Fruit fly (Drosophila melanogaster) whole organism, embryonic: ENCODE data around the gene Pgant8.

Experiments used
- Aef1 ChIP-seq: fragments of 200-800 bp; sonication (Bioruptor generic); IDR thresholded peaks from 3 replicates; pipeline ENCODE4 v1.3.6; 2022; ENCODE audit warnings: missing biosample characterization, missing genetic modification characterization
- Atf6 ChIP-seq: fragments of 200-800 bp; sonication (Bioruptor generic); IDR thresholded peaks from 2 replicates; pipeline ENCODE4 v1.3.6; 2022; ENCODE audit warnings: missing biosample characterization, missing genetic modification characterization
- Awh ChIP-seq: fragments of 200-800 bp; sonication (Bioruptor generic); IDR thresholded peaks from 2 replicates; pipeline ENCODE4, ENCODE4 v1.3.6; 2022; ENCODE audit warnings: missing biosample characterization, missing genetic modification characterization
- CG11398 ChIP-seq: fragments of 200-800 bp; sonication (Bioruptor generic); optimal IDR thresholded peaks from 2 replicates; lab custom pipeline; 2016; ENCODE audit warnings: missing biosample characterization, missing genetic modification characterization
- CG11695 ChIP-seq: fragments of 200-800 bp; sonication (Bioruptor generic); IDR thresholded peaks from 3 replicates; pipeline ENCODE4 v1.3.6; 2022; ENCODE audit warnings: missing biosample characterization, missing genetic modification characterization
- CG11696 ChIP-seq: fragments of 200-800 bp; sonication (Bioruptor generic); IDR thresholded peaks from 2 replicates; pipeline ENCODE4 v1.3.6; 2022; ENCODE audit warnings: missing biosample characterization, missing genetic modification characterization
- CG12659 ChIP-seq: fragments of 200-800 bp; sonication (Bioruptor generic); optimal IDR thresholded peaks from 3 replicates; lab custom pipeline; 2017; ENCODE audit warnings: mild to moderate bottlenecking, missing biosample characterization, missing genetic modification reagents, missing genetic modification characterization
- CG13296 ChIP-seq: fragments of 200-800 bp; sonication (Bioruptor generic); optimal IDR thresholded peaks from 3 replicates; lab custom pipeline; 2018; ENCODE audit warnings: missing biosample characterization, mild to moderate bottlenecking, missing genetic modification characterization
- CG14710 ChIP-seq: fragments of 200-800 bp; sonication (Bioruptor generic); optimal IDR thresholded peaks from 3 replicates; lab custom pipeline; 2019; ENCODE audit warnings: missing biosample characterization, mild to moderate bottlenecking, missing genetic modification characterization, moderate library complexity
- CG15514 ChIP-seq: fragments of 200-800 bp; sonication (Bioruptor generic); optimal IDR thresholded peaks from 3 replicates; lab custom pipeline; 2017; ENCODE audit warnings: missing biosample characterization, missing genetic modification characterization, mild to moderate bottlenecking, moderate library complexity, missing genetic modification reagents
- CG15601 ChIP-seq: fragments of 200-800 bp; sonication (Bioruptor generic); optimal IDR thresholded peaks from 3 replicates; lab custom pipeline; 2019; ENCODE audit warnings: missing biosample characterization, mild to moderate bottlenecking, missing genetic modification characterization, moderate library complexity
- CG18476 ChIP-seq: fragments of 200-800 bp; sonication (Bioruptor generic); optimal IDR thresholded peaks from 2 replicates; lab custom pipeline; 2016; ENCODE audit warnings: missing biosample characterization, mild to moderate bottlenecking, missing genetic modification characterization
- CG3065 ChIP-seq: fragments of 200-800 bp; sonication (Bioruptor generic); optimal IDR thresholded peaks from 2 replicates; lab custom pipeline; 2016; ENCODE audit warnings: missing biosample characterization, missing genetic modification characterization
- CG33557 ChIP-seq: fragments of 200-800 bp; sonication (Bioruptor generic); optimal IDR thresholded peaks from 2 replicates; lab custom pipeline; 2019; ENCODE audit warnings: missing biosample characterization, mild to moderate bottlenecking, missing genetic modification characterization, moderate library complexity
- CG5245 ChIP-seq: fragments of 200-800 bp; sonication (Bioruptor generic); optimal IDR thresholded peaks from 3 replicates; lab custom pipeline; 2016; ENCODE audit warnings: missing biosample characterization, missing genetic modification characterization
- CG6689 ChIP-seq: fragments of 200-800 bp; sonication (Bioruptor generic); IDR thresholded peaks from 2 replicates; pipeline ENCODE4 v1.3.6; 2022; ENCODE audit warnings: missing biosample characterization, missing genetic modification characterization
- CG7928 ChIP-seq: fragments of 200-800 bp; sonication (Bioruptor generic); optimal IDR thresholded peaks from 2 replicates; lab custom pipeline; 2017; ENCODE audit warnings: missing biosample characterization, mild to moderate bottlenecking, missing genetic modification characterization
- CG8924 ChIP-seq: fragments of 200-800 bp; optimal IDR thresholded peaks from 3 replicates; lab custom pipeline; 2019; ENCODE audit warnings: missing biosample characterization, mild to moderate bottlenecking, missing genetic modification characterization, moderate library complexity
- CG8944 ChIP-seq: fragments of 200-800 bp; sonication (Bioruptor generic); optimal IDR thresholded peaks from 3 replicates; lab custom pipeline; 2016; ENCODE audit warnings: missing biosample characterization, missing genetic modification characterization
- D19B ChIP-seq: fragments of 200-800 bp; sonication (Bioruptor generic); optimal IDR thresholded peaks from 2 replicates; lab custom pipeline; 2017; ENCODE audit warnings: missing biosample characterization, mild to moderate bottlenecking, missing genetic modification characterization
- Doc3 ChIP-seq: fragments of 200-800 bp; sonication (Bioruptor generic); IDR thresholded peaks from 3 replicates; pipeline ENCODE4 v1.3.6; 2022; ENCODE audit warnings: missing biosample characterization, missing genetic modification characterization; ENCODE audit not compliant: partially characterized antibody
- Fer3 ChIP-seq: fragments of 200-800 bp; sonication (Bioruptor generic); optimal IDR thresholded peaks from 2 replicates; lab custom pipeline; 2018; ENCODE audit warnings: missing biosample characterization, mild to moderate bottlenecking, missing genetic modification characterization, moderate library complexity
- HLH3B ChIP-seq: fragments of 200-800 bp; sonication (Bioruptor generic); IDR thresholded peaks from 2 replicates; pipeline ENCODE4 v1.3.6; 2022; ENCODE audit warnings: missing biosample characterization, missing genetic modification characterization
- HLH4C ChIP-seq: fragments of 200-800 bp; sonication (Bioruptor generic); IDR thresholded peaks from 3 replicates; pipeline ENCODE4 v1.3.6; 2022; ENCODE audit warnings: missing biosample characterization, missing genetic modification characterization; ENCODE audit not compliant: partially characterized antibody
- Hr78 ChIP-seq, 2 experiments: fragments of 200-800 bp in 1 of 2; fragments of >200 bp in 1 of 2; sonication (Bioruptor generic) in 1 of 2; optimal IDR thresholded peaks; 2 replicates each; lab custom pipeline; 2017 to 2019; ENCODE audit warnings: missing biosample characterization in 2 of 2, missing genetic modification characterization in 2 of 2, mild to moderate bottlenecking in 1 of 2, moderate library complexity in 1 of 2
- Hsf ChIP-seq: fragments of 200-800 bp; sonication (Bioruptor generic); optimal IDR thresholded peaks from 3 replicates; lab custom pipeline; 2016; ENCODE audit warnings: missing biosample characterization, missing genetic modification characterization
- Lhr ChIP-seq: fragments of 200-800 bp; sonication (Bioruptor generic); optimal IDR thresholded peaks from 3 replicates; lab custom pipeline; 2017; ENCODE audit warnings: mild to moderate bottlenecking, missing biosample characterization, missing genetic modification reagents, missing genetic modification characterization
- Poxn ChIP-seq: fragments of 200-800 bp; sonication (Bioruptor generic); IDR thresholded peaks from 2 replicates; pipeline ENCODE4 v1.3.6; 2022; ENCODE audit warnings: missing biosample characterization, missing genetic modification characterization
- Tbp ChIP-seq: fragments of >200 bp; optimal IDR thresholded peaks from 2 replicates; lab custom pipeline; 2018; ENCODE audit warnings: missing biosample characterization, missing genetic modification characterization
- ab ChIP-seq: fragments of 200-800 bp; sonication (Bioruptor generic); optimal IDR thresholded peaks from 2 replicates; lab custom pipeline; 2016; ENCODE audit warnings: missing biosample characterization, missing genetic modification characterization
- ash1 ChIP-seq: fragments of 200-800 bp; sonication (Bioruptor generic); optimal IDR thresholded peaks from 2 replicates; lab custom pipeline; 2018; ENCODE audit warnings: missing biosample characterization, mild to moderate bottlenecking, missing genetic modification characterization
- caup ChIP-seq: fragments of 200-800 bp; sonication (Bioruptor generic); optimal IDR thresholded peaks from 3 replicates; lab custom pipeline; 2017; ENCODE audit warnings: missing biosample characterization, mild to moderate bottlenecking, missing genetic modification characterization, moderate library complexity; ENCODE audit not compliant: severe bottlenecking
- cg ChIP-seq: fragments of 200-800 bp; sonication (Bioruptor generic); optimal IDR thresholded peaks from 3 replicates; lab custom pipeline; 2019; ENCODE audit warnings: missing biosample characterization, mild to moderate bottlenecking, missing genetic modification characterization, moderate library complexity
- crp ChIP-seq, 2 experiments: fragments of 200-800 bp; sonication (Bioruptor generic); optimal IDR thresholded peaks; 2 replicates in 1 of 2; 3 replicates in 1 of 2; lab custom pipeline; 2017; ENCODE audit warnings: missing biosample characterization in 2 of 2, missing genetic modification characterization in 2 of 2, mild to moderate bottlenecking in 1 of 2, moderate library complexity in 1 of 2
- da ChIP-seq: fragments of 200-800 bp; sonication (Bioruptor generic); optimal IDR thresholded peaks from 2 replicates; lab custom pipeline; 2016; ENCODE audit warnings: missing biosample characterization, missing genetic modification characterization
- disco-r ChIP-seq: fragments of 200-800 bp; sonication (Bioruptor generic); optimal IDR thresholded peaks from 2 replicates; lab custom pipeline; 2016; ENCODE audit warnings: missing biosample characterization, missing genetic modification characterization
- gem ChIP-seq: fragments of 200-800 bp; sonication (Bioruptor generic); optimal IDR thresholded peaks from 2 replicates; lab custom pipeline; 2019; ENCODE audit warnings: missing biosample characterization, mild to moderate bottlenecking, missing genetic modification characterization, moderate library complexity
- her ChIP-seq: fragments of 200-800 bp; sonication (Bioruptor generic); optimal IDR thresholded peaks from 2 replicates; lab custom pipeline; 2016; ENCODE audit warnings: missing biosample characterization, missing genetic modification characterization
- mam ChIP-seq: fragments of 200-800 bp; sonication (Bioruptor generic); optimal IDR thresholded peaks from 3 replicates; lab custom pipeline; 2016; ENCODE audit warnings: missing biosample characterization, missing genetic modification characterization
- mld ChIP-seq: fragments of 200-800 bp; sonication (Bioruptor generic); IDR thresholded peaks from 3 replicates; pipeline ENCODE4 v1.3.6; 2022; ENCODE audit warnings: missing biosample characterization, missing genetic modification characterization; ENCODE audit not compliant: partially characterized antibody
- phol ChIP-seq: fragments of 200-800 bp; sonication (Bioruptor generic); optimal IDR thresholded peaks from 3 replicates; lab custom pipeline; 2018; ENCODE audit warnings: missing biosample characterization, mild to moderate bottlenecking, missing genetic modification characterization, moderate library complexity
- sens-2 ChIP-seq: fragments of 200-800 bp; sonication (Bioruptor generic); IDR thresholded peaks from 2 replicates; pipeline ENCODE4 v1.3.6; 2022; ENCODE audit warnings: missing biosample characterization, missing genetic modification characterization
- sim ChIP-seq: fragments of 200-800 bp; sonication (Bioruptor generic); IDR thresholded peaks from 2 replicates; pipeline ENCODE4 v1.3.6; 2022; ENCODE audit warnings: missing biosample characterization, missing genetic modification characterization
- sisA ChIP-seq: fragments of 200-800 bp; sonication (Bioruptor generic); IDR thresholded peaks from 2 replicates; pipeline ENCODE4 v1.3.6; 2022; ENCODE audit warnings: missing biosample characterization, missing genetic modification characterization
- slbo ChIP-seq: fragments of 200-800 bp; sonication (Bioruptor generic); IDR thresholded peaks from 2 replicates; pipeline ENCODE4 v1.3.6; 2022; ENCODE audit warnings: missing biosample characterization, missing genetic modification characterization
- slp2 ChIP-seq: fragments of 200-800 bp; sonication (Bioruptor generic); optimal IDR thresholded peaks from 2 replicates; lab custom pipeline; 2016; ENCODE audit warnings: missing biosample characterization, missing genetic modification characterization
- ttk ChIP-seq: fragments of 200-800 bp; sonication (Bioruptor generic); IDR thresholded peaks from 2 replicates; pipeline ENCODE4 v2.1.2; 2022; ENCODE audit warnings: missing biosample characterization, missing genetic modification characterization
- tup ChIP-seq: fragments of 200-800 bp; sonication (Bioruptor generic); optimal IDR thresholded peaks from 2 replicates; lab custom pipeline; 2016; ENCODE audit warnings: missing biosample characterization, mild to moderate bottlenecking, missing genetic modification characterization, moderate library complexity
- vvl ChIP-seq: fragments of 200-800 bp; sonication (Bioruptor generic); IDR thresholded peaks from 2 replicates; pipeline ENCODE4 v1.3.6; 2022; ENCODE audit warnings: missing biosample characterization, missing genetic modification characterization
- wek ChIP-seq: fragments of 200-800 bp; sonication (Bioruptor generic); optimal IDR thresholded peaks from 3 replicates; lab custom pipeline; 2018; ENCODE audit warnings: missing biosample characterization, mild to moderate bottlenecking, missing genetic modification characterization, moderate library complexity

Gene Pgant8

DNA sequence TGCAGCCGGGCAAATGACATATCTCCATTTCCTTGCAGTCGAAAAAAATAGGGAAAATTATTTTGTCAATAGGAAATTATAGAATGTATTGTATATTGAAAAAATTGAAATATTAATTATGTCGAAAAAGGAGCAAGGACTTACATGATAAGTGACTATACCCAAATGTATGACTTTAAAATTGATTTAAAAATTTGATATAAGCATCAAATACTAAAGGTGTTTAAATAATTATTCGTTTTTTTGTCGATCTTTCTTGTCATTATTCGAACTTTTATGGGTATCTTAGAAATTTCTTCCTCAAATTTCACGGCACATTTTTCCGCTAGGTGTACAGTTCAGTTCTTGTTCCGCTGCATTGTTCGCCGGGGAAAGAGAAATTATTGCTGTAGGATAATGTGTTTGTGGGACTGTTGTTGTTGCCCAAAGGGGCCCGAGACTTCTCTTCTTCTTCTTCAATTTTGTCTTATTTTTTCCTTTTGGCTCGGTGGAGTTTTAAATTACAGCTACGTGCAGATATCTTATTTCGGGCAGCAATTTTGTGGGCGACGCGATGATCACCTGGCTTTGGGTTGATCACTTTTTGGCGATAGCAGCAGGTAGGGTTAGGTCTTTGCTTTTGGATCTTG, 16.8 kb downstream of the Pgant8 start:
- TF ChIP-seq CG13296 (no peak), her (GFP tag; lab: Kevin White, UChicago) (no peak), CG15514 (no peak), CG6689 (no peak), CG5245 (GFP tag; lab: Kevin White, UChicago) (no peak), Lhr (peak; percentile 13), CG11398 (GFP tag; lab: Kevin White, UChicago) (no peak), gem (peak; percentile 83), CG7928 (no peak), CG8944 (GFP tag; lab: Kevin White, UChicago) (no peak), Doc3 (GFP tag; lab: Robert Waterston, UW) (no peak), da (GFP tag; lab: Kevin White, UChicago) (no peak), ab (GFP tag; lab: Kevin White, UChicago) (no peak), CG12659 (GFP tag; lab: Kevin White, UChicago) (no peak), sens-2 (GFP tag; lab: Robert Waterston, UW) (no peak), tup (GFP tag; lab: Kevin White, UChicago) (no peak), CG14710 (tag; lab: Kevin White, UChicago) (peak; percentile 72), CG33557 (peak; percentile 83), phol (peak; percentile 62), mld (GFP tag; lab: Robert Waterston, UW) (no peak), sim (GFP tag; lab: Robert Waterston, UW) (no peak), D19B (no peak), CG8924 (tag; lab: Kevin White, UChicago) (peak; percentile 75), slbo (GFP tag; lab: Robert Waterston, UW) (no peak), CG18476 (GFP tag; lab: Kevin White, UChicago) (no peak), CG3065 (peak; percentile 20), ash1 (GFP tag; lab: Kevin White, UChicago) (no peak), wek (GFP tag; lab: Kevin White, UChicago) (no peak), mam (GFP tag; lab: Kevin White, UChicago) (no peak), slp2 (GFP tag; lab: Kevin White, UChicago) (no peak), Fer3 (tag; lab: Kevin White, UChicago) (no peak), Awh (GFP tag; lab: Robert Waterston, UW) (no peak), Tbp (GFP tag; lab: Kevin White, UChicago) (no peak), CG11696 (no peak), sisA (no peak), CG15601 (tag; lab: Kevin White, UChicago) (peak; percentile 66), disco-r (no peak), Atf6 (GFP tag; lab: Robert Waterston, UW) (no peak), cg (GFP tag; lab: Kevin White, UChicago) (no peak), HLH4C (no peak), caup (GFP tag; lab: Kevin White, UChicago) (no peak), crp (GFP tag; optimal IDR thresholded peaks at IDR 0.05; lab: Kevin White, UChicago) (no peak), HLH3B (GFP tag; lab: Robert Waterston, UW) (no peak), Hsf (GFP tag; lab: Kevin White, UChicago) (peak; percentile 32), Hr78 (GFP tag; optimal IDR thresholded peaks at IDR 0.05; lab: Kevin White, UChicago) (no peak), Poxn (GFP tag; lab: Robert Waterston, UW) (no peak), Aef1 (GFP tag; lab: Robert Waterston, UW) (no peak), ttk (GFP tag; lab: Robert Waterston, UW) (no peak), vvl (GFP tag; lab: Robert Waterston, UW) (no peak), CG11695 (GFP tag; lab: Robert Waterston, UW) (no peak)
